Fruit fly (Drosophila melanogaster): ENCODE results near the gene fok.

fok gene

DNA sequence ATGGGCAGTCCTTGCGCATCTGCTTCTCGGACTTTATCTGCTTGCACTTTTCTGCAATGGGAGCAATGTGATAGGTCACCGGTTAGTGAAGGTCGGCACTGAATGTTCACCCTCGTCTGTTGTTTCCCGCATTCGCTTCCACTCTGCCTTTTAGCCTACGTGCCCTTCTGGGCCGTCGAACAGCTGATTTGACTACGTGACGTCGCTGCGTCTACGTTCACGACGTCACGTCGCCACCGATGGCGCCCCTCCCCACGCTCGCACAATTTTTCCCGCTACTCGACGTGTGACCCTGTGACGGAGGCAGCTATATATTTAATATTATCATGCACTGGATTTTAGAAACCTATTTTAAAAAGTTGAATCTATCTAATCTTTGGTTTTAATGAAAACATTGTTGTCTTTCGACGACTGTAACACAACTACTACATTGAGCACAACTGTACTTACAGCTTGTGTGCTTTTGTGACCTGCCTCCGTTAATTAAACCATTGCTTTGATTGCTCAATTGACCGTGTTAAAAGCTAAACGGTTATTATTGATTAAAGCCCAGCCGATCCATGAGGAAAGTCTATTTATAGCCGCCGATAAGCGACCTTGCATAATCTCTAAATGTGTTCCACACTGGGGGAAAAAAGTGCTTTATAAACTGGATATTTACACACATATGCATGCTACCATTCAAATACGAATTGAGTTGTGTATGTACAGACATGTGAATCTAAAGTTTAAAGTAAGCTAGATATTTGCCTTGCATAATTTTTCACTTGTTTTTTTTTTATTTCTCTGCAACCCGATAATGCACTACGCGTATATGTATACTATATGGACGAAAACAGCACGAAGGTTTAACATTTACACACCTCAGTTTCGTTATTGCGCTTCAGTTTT, 1.7 kb downstream of the fok start (continued):
- TF ChIP-seq Lpt (GFP tag; optimal IDR thresholded peaks at IDR 0.05) (no peak), Sox102F (GFP tag; optimal IDR thresholded peaks at IDR 0.05) (peak; percentile 58), CG10669 (GFP tag; optimal IDR thresholded peaks at IDR 0.05) (peak; percentile 37), CG32006 (GFP tag; optimal IDR thresholded peaks at IDR 0.05) (peak; percentile 49), Eip75B (GFP tag; optimal IDR thresholded peaks at IDR 0.05) (no peak), vri (GFP tag; optimal IDR thresholded peaks at IDR 0.05) (peak; percentile 89), esn (GFP tag; optimal IDR thresholded peaks at IDR 0.05) (peak; percentile 52), dac (GFP tag; optimal IDR thresholded peaks at IDR 0.05) (no peak), OdsH (GFP tag; optimal IDR thresholded peaks at IDR 0.05) (peak; percentile 54), fd59A (GFP tag; optimal IDR thresholded peaks at IDR 0.05) (no peak), CG6792 (GFP tag; optimal IDR thresholded peaks at IDR 0.05) (peak; percentile 29), CG11294 (GFP tag; IDR thresholded peaks at IDR 0.05) (no peak), CG6854 (GFP tag; optimal IDR thresholded peaks at IDR 0.05) (no peak), eg (GFP tag; IDR thresholded peaks at IDR 0.05) (0 out of 3 replicates have a peak, but pooled peaks have one; percentile 36), CG31627 (GFP tag; optimal IDR thresholded peaks at IDR 0.05) (peak; percentile 40), CG8119 (GFP tag; IDR thresholded peaks at IDR 0.05) (peak; percentile 46), fkh (GFP tag; optimal IDR thresholded peaks at IDR 0.05) (peak; percentile 24), Gug (GFP tag; IDR thresholded peaks at IDR 0.05) (0 out of 2 replicates have a peak, but pooled peaks have one; percentile 20), CG10631 (GFP tag; optimal IDR thresholded peaks at IDR 0.05) (no peak), achi (GFP tag; optimal IDR thresholded peaks at IDR 0.05) (peak; percentile 8), CG16779 (tag; optimal IDR thresholded peaks at IDR 0.05) (peak; percentile 1), CG8632 (GFP tag; optimal IDR thresholded peaks at IDR 0.05) (peak; percentile 42), CG4318 (GFP tag; optimal IDR thresholded peaks at IDR 0.05) (no peak), CG1621 (tag; optimal IDR thresholded peaks at IDR 0.05) (peak; percentile 32), Hr4 (GFP tag; optimal IDR thresholded peaks at IDR 0.05) (peak; percentile 5), ss (GFP tag; optimal IDR thresholded peaks at IDR 0.05) (no peak), Sox15 (GFP tag; optimal IDR thresholded peaks at IDR 0.05) (peak; percentile 28), pdm3 (GFP tag; optimal IDR thresholded peaks at IDR 0.05) (peak; percentile 54), Ets21C (GFP tag; optimal IDR thresholded peaks at IDR 0.05) (no peak), spab (GFP tag; optimal IDR thresholded peaks at IDR 0.05) (peak; percentile 7), CG6163 (GFP tag; IDR thresholded peaks at IDR 0.05) (peak; percentile 68), CG3032 (tag; optimal IDR thresholded peaks at IDR 0.05) (peak; percentile 26), CG6808 (GFP tag; optimal IDR thresholded peaks at IDR 0.05) (peak; percentile 12), topi (GFP tag; optimal IDR thresholded peaks at IDR 0.05) (peak; percentile 30), CG6276 (GFP tag; optimal IDR thresholded peaks at IDR 0.05) (no peak), dsx (GFP tag; optimal IDR thresholded peaks at IDR 0.05; ENCODE audit: poor library complexity, severe bottlenecking) (no peak), Sox14 (GFP tag; optimal IDR thresholded peaks at IDR 0.05) (peak; percentile 23), Eip78C (GFP tag) (peak; percentile 77), svp (GFP tag) (peak; percentile 82), CG9139 (GFP tag; optimal IDR thresholded peaks at IDR 0.05) (no peak), fd85E (GFP tag; optimal IDR thresholded peaks at IDR 0.05) (peak; percentile 35)
